Worm (Caenorhabditis elegans) whole organism, young adult: Measurements from ENCODE around the gene K08D12.8.

ENCODE experiments used
- B0336.3 ChIP-seq: fragments of 200-800 bp; sonication (Bioruptor generic); IDR thresholded peaks from 2 replicates; pipeline ENCODE4 v1.3.6; 2022; ENCODE audit warnings: missing genetic modification characterization, missing compliant biosample characterization
- F39B2.1 ChIP-seq: fragments of 200-800 bp; sonication (Bioruptor generic); IDR thresholded peaks from 2 replicates; pipeline ENCODE4 v1.3.6; 2022; ENCODE audit warnings: missing genetic modification reagents, missing genetic modification characterization, missing compliant biosample characterization
- F57A8.1 ChIP-seq: fragments of 200-800 bp; sonication (Bioruptor generic); optimal IDR thresholded peaks from 2 replicates; lab custom pipeline; 2018; ENCODE audit warnings: mild to moderate bottlenecking, missing genetic modification characterization, moderate library complexity, missing compliant biosample characterization
- F57C9.4 ChIP-seq: sonication (generic microtip); optimal IDR thresholded peaks from 2 replicates; lab custom pipeline; 2017; ENCODE audit warnings: mild to moderate bottlenecking, missing genetic modification characterization, missing compliant biosample characterization
- K12H6.12 ChIP-seq: fragments of 200-800 bp; sonication (Bioruptor generic); optimal IDR thresholded peaks from 2 replicates; lab custom pipeline; 2018; ENCODE audit warnings: mild to moderate bottlenecking, missing genetic modification characterization, missing compliant biosample characterization
- T26A5.8 ChIP-seq: sonication (generic microtip); optimal IDR thresholded peaks from 2 replicates; lab custom pipeline; 2016; ENCODE audit warnings: missing genetic modification characterization, missing compliant biosample characterization
- ZK185.1 ChIP-seq: sonication (generic microtip); optimal IDR thresholded peaks from 2 replicates; lab custom pipeline; 2016; ENCODE audit warnings: mild to moderate bottlenecking, missing genetic modification characterization, missing compliant biosample characterization; ENCODE audit not compliant: poor library complexity, severe bottlenecking
- athp-1 ChIP-seq: sonication (generic microtip); optimal IDR thresholded peaks from 2 replicates; lab custom pipeline; 2017; ENCODE audit warnings: mild to moderate bottlenecking, missing genetic modification characterization, missing compliant biosample characterization
- attf-3 ChIP-seq: fragments of 200-800 bp; sonication (Bioruptor generic); conservative IDR thresholded peaks from 2 replicates; pipeline ENCODE4 v1.3.6; 2022; ENCODE audit warnings: missing genetic modification reagents, missing genetic modification characterization, missing compliant biosample characterization
- bed-1 ChIP-seq: fragments of 200-800 bp; sonication (Bioruptor generic); IDR thresholded peaks from 2 replicates; pipeline ENCODE4 v1.3.6; 2022; ENCODE audit warnings: missing genetic modification reagents, missing genetic modification characterization, missing compliant biosample characterization
- cebp-1 ChIP-seq, 2 experiments: fragments of 200-800 bp in 1 of 2; sonication (Bioruptor generic) in 1 of 2; sonication (generic microtip) in 1 of 2; IDR thresholded peaks in 1 of 2; optimal IDR thresholded peaks in 1 of 2; 2 replicates each; pipeline versions ENCODE4 v1.3.6 to Lab custom; 2017 to 2022; ENCODE audit warnings: missing compliant biosample characterization in 2 of 2, missing genetic modification characterization in 2 of 2, mild to moderate bottlenecking in 1 of 2, missing genetic modification reagents in 1 of 2, moderate library complexity in 1 of 2
- ceh-91 ChIP-seq: fragments of 200-800 bp; sonication (Bioruptor generic); IDR thresholded peaks from 2 replicates; pipeline ENCODE4 v1.3.6; 2022; ENCODE audit warnings: missing genetic modification reagents, missing genetic modification characterization, missing compliant biosample characterization
- dpl-1 ChIP-seq: fragments of 150-350 bp; optimal IDR thresholded peaks from 2 replicates; lab custom pipeline; 2014; ENCODE audit warnings: missing biosample characterization, missing genetic modification reagents, missing genetic modification characterization
- efl-1 ChIP-seq: fragments of 150-350 bp; optimal IDR thresholded peaks from 2 replicates; lab custom pipeline; 2014; ENCODE audit warnings: missing biosample characterization, missing genetic modification reagents, missing genetic modification characterization
- egl-44 ChIP-seq: fragments of 200-800 bp; sonication (Bioruptor generic); IDR thresholded peaks from 2 replicates; pipeline ENCODE4 v1.3.6; 2022; ENCODE audit warnings: missing genetic modification reagents, missing genetic modification characterization, missing compliant biosample characterization
- egrh-3 ChIP-seq: fragments of 200-800 bp; sonication (Bioruptor generic); IDR thresholded peaks from 2 replicates; pipeline ENCODE4 v1.3.6; 2022; ENCODE audit warnings: missing genetic modification reagents, missing genetic modification characterization, missing compliant biosample characterization
- gei-17 ChIP-seq: fragments of 200-800 bp; sonication (Bioruptor generic); optimal IDR thresholded peaks from 2 replicates; lab custom pipeline; 2018; ENCODE audit warnings: mild to moderate bottlenecking, missing genetic modification characterization, missing compliant biosample characterization
- hmg-1.2 ChIP-seq: fragments of 200-800 bp; sonication (Bioruptor generic); IDR thresholded peaks from 2 replicates; pipeline ENCODE4 v1.3.6; 2022; ENCODE audit warnings: missing genetic modification reagents, missing genetic modification characterization, missing compliant biosample characterization
- lin-26 ChIP-seq: fragments of 200-800 bp; sonication (Bioruptor generic); IDR thresholded peaks from 2 replicates; pipeline ENCODE4 v1.3.6; 2022; ENCODE audit warnings: missing genetic modification reagents, missing genetic modification characterization, missing compliant biosample characterization
- lin-54 ChIP-seq: fragments of 200-800 bp; sonication (Bioruptor generic); optimal IDR thresholded peaks from 2 replicates; lab custom pipeline; 2018; ENCODE audit warnings: mild to moderate bottlenecking, missing genetic modification characterization, missing compliant biosample characterization
- madf-6 ChIP-seq: fragments of 200-800 bp; sonication (Bioruptor generic); IDR thresholded peaks from 2 replicates; pipeline ENCODE4 v1.3.6; 2022; ENCODE audit warnings: missing genetic modification reagents, missing genetic modification characterization, missing compliant biosample characterization
- madf-8 ChIP-seq: fragments of 200-800 bp; sonication (Bioruptor generic); conservative IDR thresholded peaks from 2 replicates; pipeline ENCODE4 v1.3.6; 2022; ENCODE audit warnings: missing genetic modification reagents, missing genetic modification characterization, missing compliant biosample characterization
- mes-4 ChIP-seq: sonication (generic microtip); optimal IDR thresholded peaks from 2 replicates; lab custom pipeline; 2016; ENCODE audit warnings: missing genotype, missing genetic modification characterization, missing compliant biosample characterization
- mxl-1 ChIP-seq: sonication (generic microtip); optimal IDR thresholded peaks from 2 replicates; lab custom pipeline; 2016; ENCODE audit warnings: missing genetic modification characterization, missing compliant biosample characterization
- nfyb-1 ChIP-seq: fragments of 200-800 bp; sonication (Bioruptor generic); IDR thresholded peaks from 2 replicates; pipeline ENCODE4 v1.3.6; 2022; ENCODE audit warnings: missing genetic modification reagents, missing genetic modification characterization, missing compliant biosample characterization
- nhr-179 ChIP-seq: sonication (generic microtip); optimal IDR thresholded peaks from 2 replicates; lab custom pipeline; 2016; ENCODE audit warnings: mild to moderate bottlenecking, missing genetic modification characterization, missing compliant biosample characterization
- nhr-27 ChIP-seq: fragments of 200-800 bp; sonication (Bioruptor generic); optimal IDR thresholded peaks from 2 replicates; lab custom pipeline; 2018; ENCODE audit warnings: mild to moderate bottlenecking, missing genetic modification characterization, moderate library complexity, missing compliant biosample characterization
- nhr-80 ChIP-seq: sonication (generic microtip); optimal IDR thresholded peaks from 2 replicates; lab custom pipeline; 2016; ENCODE audit warnings: missing genetic modification characterization, missing compliant biosample characterization
- rcor-1 ChIP-seq: fragments of 200-800 bp; sonication (Bioruptor generic); IDR thresholded peaks from 2 replicates; pipeline ENCODE4 v1.3.6; 2022; ENCODE audit warnings: missing genetic modification reagents, missing genetic modification characterization, missing compliant biosample characterization
- repo-1 ChIP-seq: sonication (generic microtip); optimal IDR thresholded peaks from 2 replicates; lab custom pipeline; 2017; ENCODE audit warnings: mild to moderate bottlenecking, missing genetic modification characterization, missing compliant biosample characterization
- sea-2 ChIP-seq: fragments of 200-800 bp; sonication (Bioruptor generic); IDR thresholded peaks from 2 replicates; pipeline ENCODE4 v1.3.6; 2022; ENCODE audit warnings: missing genetic modification characterization, missing compliant biosample characterization
- somi-1 ChIP-seq: fragments of 200-800 bp; sonication (Bioruptor generic); optimal IDR thresholded peaks from 2 replicates; lab custom pipeline; 2018; ENCODE audit warnings: mild to moderate bottlenecking, missing genetic modification characterization, missing compliant biosample characterization
- tbp1 ChIP-seq: fragments of 200-800 bp; sonication (Bioruptor generic); optimal IDR thresholded peaks from 2 replicates; lab custom pipeline; 2018; ENCODE audit warnings: mild to moderate bottlenecking, missing genetic modification characterization, missing compliant biosample characterization
- zfh-2 ChIP-seq: fragments of 200-800 bp; sonication (Bioruptor generic); conservative IDR thresholded peaks from 2 replicates; pipeline ENCODE4 v1.3.6; 2022; ENCODE audit warnings: missing genetic modification reagents, missing genetic modification characterization, missing compliant biosample characterization
- ztf-25 ChIP-seq: fragments of 200-800 bp; sonication (Bioruptor generic); IDR thresholded peaks from 2 replicates; pipeline ENCODE4 v1.3.6; 2022; ENCODE audit warnings: missing genetic modification reagents, missing genetic modification characterization, missing compliant biosample characterization
- ztf-26 ChIP-seq: sonication (generic microtip); optimal IDR thresholded peaks from 2 replicates; lab custom pipeline; 2017; ENCODE audit warnings: missing genetic modification characterization, missing compliant biosample characterization
- ztf-3 ChIP-seq: fragments of 200-800 bp; sonication (Bioruptor generic); optimal IDR thresholded peaks from 2 replicates; lab custom pipeline; 2018; ENCODE audit warnings: mild to moderate bottlenecking, missing genetic modification characterization, missing compliant biosample characterization
- ztf-6 ChIP-seq: fragments of 200-800 bp; sonication (Bioruptor generic); IDR thresholded peaks from 2 replicates; pipeline ENCODE4 v1.3.6; 2022; ENCODE audit warnings: missing genetic modification reagents, missing genetic modification characterization, missing compliant biosample characterization

K08D12.8 gene

ce11 chrIV:1738324-1738730 lies 12.3 kb downstream of the K08D12.8 start (continued):
- TF ChIP-seq F57C9.4 (no peak), ztf-3 (GFP tag; lab: Kevin White, UChicago) (no peak), bed-1 (no peak), K12H6.12 (tag; lab: Kevin White, UChicago) (no peak), madf-6 (peak; percentile 93), ztf-6 (GFP tag; lab: Robert Waterston, UW) (peak; percentile 10; the same call in 1 of the 2 replicates), ceh-91 (GFP tag; lab: Robert Waterston, UW) (peak; percentile 84), athp-1 (tag; lab: Kevin White, UChicago) (peak; percentile 63), nhr-179 (no peak), ZK185.1 (tag; lab: Kevin White, UChicago) (no peak), efl-1 (GFP tag; lab: Kevin White, UChicago) (peak; percentile 88), lin-54 (GFP tag; lab: Kevin White, UChicago) (peak; percentile 92), cebp-1 (GFP tag; IDR thresholded peaks at IDR 0.05; lab: Robert Waterston, UW) (no peak), cebp-1 (tag; optimal IDR thresholded peaks at IDR 0.05; lab: Kevin White, UChicago) (peak; percentile 65), attf-3 (GFP tag; lab: Robert Waterston, UW) (peak; percentile 71), nfyb-1 (GFP tag; lab: Robert Waterston, UW) (0 out of 2 replicates have a peak, but pooled peaks have one; percentile 56), mes-4 (tag; lab: Kevin White, UChicago) (no peak), egl-44 (GFP tag; lab: Robert Waterston, UW) (no peak), rcor-1 (peak; percentile 54), zfh-2 (peak; percentile 79), gei-17 (GFP tag; lab: Kevin White, UChicago) (no peak), madf-8 (GFP tag; lab: Robert Waterston, UW) (peak; percentile 80), hmg-1.2 (GFP tag; lab: Robert Waterston, UW) (peak; percentile 50; the same call in 1 of the 2 replicates), lin-26 (GFP tag; lab: Robert Waterston, UW) (0 out of 2 replicates have a peak, but pooled peaks have one; percentile 42), egrh-3 (GFP tag; lab: Robert Waterston, UW) (peak; percentile 86), F39B2.1 (no peak), ztf-26 (tag; lab: Kevin White, UChicago) (no peak), nhr-80 (tag; lab: Kevin White, UChicago) (no peak), repo-1 (tag; lab: Kevin White, UChicago) (peak; percentile 50), B0336.3 (GFP tag; lab: Robert Waterston, UW) (peak; percentile 73; the same call in 1 of the 2 replicates)

DNA sequence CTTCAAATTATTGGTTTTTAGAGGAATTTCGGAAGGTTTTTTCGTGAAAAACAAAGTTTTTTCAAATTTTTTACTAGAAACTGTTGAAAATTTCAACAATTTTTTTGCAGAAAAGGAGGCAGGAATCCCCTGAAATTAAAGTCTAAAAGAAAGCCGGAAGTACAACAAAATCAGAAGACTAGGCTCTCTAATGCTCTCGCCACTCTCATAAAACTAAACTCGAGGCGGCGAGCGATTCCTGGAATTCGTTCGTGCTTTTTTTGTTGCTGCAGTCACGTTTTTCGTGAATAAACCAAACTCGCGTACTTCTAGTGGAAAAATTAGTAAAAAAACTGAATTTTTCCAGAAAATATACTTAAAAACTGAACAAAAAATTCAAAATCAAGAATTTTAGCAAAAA lies 12.9 kb downstream of the K08D12.8 start:
- no peak for TF ChIP-seq dpl-1 (GFP tag; lab: Kevin White, UChicago)
- TF ChIP-seq gei-17 (GFP tag; lab: Kevin White, UChicago): no peak
- TF ChIP-seq madf-6: no peak
- no peak for TF ChIP-seq ztf-25 (GFP tag; lab: Robert Waterston, UW)
- no peak for TF ChIP-seq hmg-1.2 (GFP tag; lab: Robert Waterston, UW)
- no peak for TF ChIP-seq tbp1 (GFP tag; lab: Kevin White, UChicago)
- TF ChIP-seq somi-1: no peak
- no peak for TF ChIP-seq T26A5.8 (tag; lab: Kevin White, UChicago)
- no peak for TF ChIP-seq F57A8.1 (GFP tag; lab: Kevin White, UChicago)
- TF ChIP-seq sea-2 (GFP tag; lab: Robert Waterston, UW): no peak
- TF ChIP-seq efl-1 (GFP tag; lab: Kevin White, UChicago): no peak
- no peak for TF ChIP-seq mxl-1 (tag; lab: Kevin White, UChicago)
- TF ChIP-seq nhr-27 (tag; lab: Kevin White, UChicago): no peak
